Fruit fly (Drosophila melanogaster) whole organism, embryonic: ENCODE data around the gene kat-60L1.

Experiments
- Asciz ChIP-seq: fragments of 200-800 bp; sonication (Bioruptor generic); optimal IDR thresholded peaks from 2 replicates; lab custom pipeline; 2017; ENCODE audit warnings: missing biosample characterization, mild to moderate bottlenecking, missing genetic modification characterization, missing genetic modification reagents
- CG10979 ChIP-seq: fragments of 200-800 bp; sonication (Bioruptor generic); optimal IDR thresholded peaks from 2 replicates; lab custom pipeline; 2018; ENCODE audit warnings: missing biosample characterization, mild to moderate bottlenecking, missing genetic modification characterization, moderate library complexity
- CG11695 ChIP-seq: fragments of 200-800 bp; sonication (Bioruptor generic); IDR thresholded peaks from 3 replicates; pipeline ENCODE4 v1.3.6; 2022; ENCODE audit warnings: missing biosample characterization, missing genetic modification characterization
- CG12659 ChIP-seq: fragments of 200-800 bp; sonication (Bioruptor generic); optimal IDR thresholded peaks from 3 replicates; lab custom pipeline; 2017; ENCODE audit warnings: mild to moderate bottlenecking, missing biosample characterization, missing genetic modification reagents, missing genetic modification characterization
- CG12942 ChIP-seq: fragments of 200-800 bp; sonication (Bioruptor generic); optimal IDR thresholded peaks from 3 replicates; lab custom pipeline; 2016; ENCODE audit warnings: missing biosample characterization, missing genetic modification characterization
- CG13894 ChIP-seq: fragments of 200-800 bp; sonication (Bioruptor generic); optimal IDR thresholded peaks from 3 replicates; lab custom pipeline; 2018; ENCODE audit warnings: missing biosample characterization, mild to moderate bottlenecking, missing genetic modification characterization, moderate library complexity
- CG14965 ChIP-seq: fragments of 200-800 bp; sonication (Bioruptor generic); optimal IDR thresholded peaks from 2 replicates; lab custom pipeline; 2016; ENCODE audit warnings: missing biosample characterization, missing genetic modification characterization, borderline replicate concordance
- CG15073 ChIP-seq: fragments of 200-800 bp; sonication (Bioruptor generic); optimal IDR thresholded peaks from 2 replicates; lab custom pipeline; 2016; ENCODE audit warnings: missing biosample characterization, missing genetic modification characterization
- CG1529 ChIP-seq: fragments of 200-800 bp; sonication (Bioruptor generic); optimal IDR thresholded peaks from 3 replicates; lab custom pipeline; 2018; ENCODE audit warnings: missing biosample characterization, missing genetic modification characterization
- CG15479 ChIP-seq: fragments of 200-800 bp; sonication (Bioruptor generic); optimal IDR thresholded peaks from 3 replicates; lab custom pipeline; 2019; ENCODE audit warnings: missing biosample characterization, mild to moderate bottlenecking, missing genetic modification characterization, moderate library complexity
- CG15601 ChIP-seq: fragments of 200-800 bp; sonication (Bioruptor generic); optimal IDR thresholded peaks from 3 replicates; lab custom pipeline; 2019; ENCODE audit warnings: missing biosample characterization, mild to moderate bottlenecking, missing genetic modification characterization, moderate library complexity
- CG16815 ChIP-seq: fragments of 200-800 bp; sonication (Bioruptor generic); optimal IDR thresholded peaks from 3 replicates; lab custom pipeline; 2017; ENCODE audit warnings: missing biosample characterization, mild to moderate bottlenecking, missing genetic modification characterization
- CG17829 ChIP-seq: fragments of 200-800 bp; optimal IDR thresholded peaks from 2 replicates; lab custom pipeline; 2019; ENCODE audit warnings: missing biosample characterization, mild to moderate bottlenecking, missing genetic modification characterization, moderate library complexity
- CG30403 ChIP-seq: fragments of 200-800 bp; sonication (Bioruptor generic); optimal IDR thresholded peaks from 3 replicates; lab custom pipeline; 2016; ENCODE audit warnings: missing biosample characterization, missing genetic modification characterization
- CG31441 ChIP-seq: fragments of 200-800 bp; sonication (Bioruptor generic); IDR thresholded peaks from 2 replicates; pipeline ENCODE4 v1.3.6; 2022; ENCODE audit warnings: missing biosample characterization, missing genetic modification characterization
- CG3163 ChIP-seq: fragments of 200-800 bp; sonication (Bioruptor generic); optimal IDR thresholded peaks from 3 replicates; lab custom pipeline; 2016; ENCODE audit warnings: missing biosample characterization, missing genetic modification characterization
- CG6254 ChIP-seq: fragments of 200-800 bp; sonication (Bioruptor generic); optimal IDR thresholded peaks from 3 replicates; lab custom pipeline; 2017; ENCODE audit warnings: mild to moderate bottlenecking, missing biosample characterization, missing genetic modification reagents, missing genetic modification characterization
- CG8765 ChIP-seq: fragments of 200-800 bp; sonication (Bioruptor generic); IDR thresholded peaks from 2 replicates; pipeline ENCODE4 v1.3.6; 2022; ENCODE audit warnings: missing biosample characterization, missing genetic modification characterization
- Dll ChIP-seq: fragments of 200-800 bp; sonication (Bioruptor generic); IDR thresholded peaks from 4 replicates; pipeline ENCODE4 v1.3.6; 2022; ENCODE audit warnings: missing biosample characterization, missing genetic modification characterization; ENCODE audit not compliant: partially characterized antibody
- E2f2 ChIP-seq: fragments of 200-800 bp; sonication (Bioruptor generic); IDR thresholded peaks from 2 replicates; pipeline ENCODE4 v1.3.6; 2022; ENCODE audit warnings: missing biosample characterization, missing genetic modification characterization
- Eip74EF ChIP-seq, 2 experiments: fragments of 200-800 bp in 1 of 2; fragments of >200 bp in 1 of 2; sonication (Bioruptor generic) in 1 of 2; optimal IDR thresholded peaks; 2 replicates each; lab custom pipeline; 2017 to 2019; ENCODE audit warnings: missing biosample characterization in 2 of 2, missing genetic modification characterization in 2 of 2, mild to moderate bottlenecking in 1 of 2, moderate library complexity in 1 of 2
- Ets97D ChIP-seq: fragments of 200-800 bp; sonication (Bioruptor generic); optimal IDR thresholded peaks from 3 replicates; lab custom pipeline; 2016; ENCODE audit warnings: missing biosample characterization, missing genetic modification characterization
- Hand ChIP-seq: fragments of 200-800 bp; sonication (Bioruptor generic); optimal IDR thresholded peaks from 2 replicates; lab custom pipeline; 2017; ENCODE audit warnings: mild to moderate bottlenecking, missing biosample characterization, missing genetic modification reagents, missing genetic modification characterization
- Max ChIP-seq: fragments of 200-800 bp; sonication (Bioruptor generic); optimal IDR thresholded peaks from 2 replicates; lab custom pipeline; 2016; ENCODE audit warnings: missing biosample characterization, mild to moderate bottlenecking, missing genetic modification characterization
- NC2α ChIP-seq: fragments of 200-800 bp; sonication (Bioruptor generic); optimal IDR thresholded peaks from 2 replicates; lab custom pipeline; 2016; ENCODE audit warnings: missing biosample characterization, missing genetic modification characterization
- Six4 ChIP-seq: fragments of 200-800 bp; sonication (Bioruptor generic); optimal IDR thresholded peaks from 2 replicates; lab custom pipeline; 2016; ENCODE audit warnings: missing biosample characterization, missing genetic modification characterization
- Sox100B ChIP-seq: fragments of 200-800 bp; sonication (Bioruptor generic); optimal IDR thresholded peaks from 3 replicates; lab custom pipeline; 2018; ENCODE audit warnings: missing biosample characterization, mild to moderate bottlenecking, missing genetic modification characterization
- Trl ChIP-seq, 3 experiments: fragments of >200 bp in 2 of 3; fragments of 200-800 bp in 1 of 3; sonication (Bioruptor generic) in 1 of 3; optimal IDR thresholded peaks; 2 replicates in 1 of 3; 3 replicates in 2 of 3; lab custom pipeline; 2016 to 2017; ENCODE audit warnings: missing biosample characterization in 1 of 3, missing genetic modification characterization in 1 of 3
- ab ChIP-seq: fragments of 200-800 bp; sonication (Bioruptor generic); optimal IDR thresholded peaks from 2 replicates; lab custom pipeline; 2016; ENCODE audit warnings: missing biosample characterization, missing genetic modification characterization
- amos ChIP-seq: fragments of 200-800 bp; sonication (Bioruptor generic); IDR thresholded peaks from 2 replicates; pipeline ENCODE4 v1.3.6; 2022; ENCODE audit warnings: missing biosample characterization, missing genetic modification characterization; ENCODE audit not compliant: partially characterized antibody
- br ChIP-seq: fragments of >200 bp; optimal IDR thresholded peaks from 2 replicates; lab custom pipeline; 2017
- cato ChIP-seq: fragments of 200-800 bp; sonication (Bioruptor generic); optimal IDR thresholded peaks from 2 replicates; lab custom pipeline; 2016; ENCODE audit warnings: missing biosample characterization, missing genetic modification characterization, borderline replicate concordance
- cg ChIP-seq: fragments of 200-800 bp; sonication (Bioruptor generic); optimal IDR thresholded peaks from 3 replicates; lab custom pipeline; 2019; ENCODE audit warnings: missing biosample characterization, mild to moderate bottlenecking, missing genetic modification characterization, moderate library complexity
- crc ChIP-seq: fragments of 200-800 bp; sonication (Bioruptor generic); optimal IDR thresholded peaks from 2 replicates; lab custom pipeline; 2016; ENCODE audit warnings: missing biosample characterization, missing genetic modification characterization
- danr ChIP-seq: fragments of 200-800 bp; sonication (Bioruptor generic); IDR thresholded peaks from 2 replicates; pipeline ENCODE4 v1.3.6; 2022; ENCODE audit warnings: missing biosample characterization, missing genetic modification characterization
- dysf ChIP-seq: fragments of 200-800 bp; sonication (Bioruptor generic); IDR thresholded peaks from 3 replicates; pipeline ENCODE4 v1.3.6; 2022; ENCODE audit warnings: missing biosample characterization, missing genetic modification characterization
- emc ChIP-seq: fragments of 200-800 bp; sonication (Bioruptor generic); optimal IDR thresholded peaks from 2 replicates; lab custom pipeline; 2016; ENCODE audit warnings: missing biosample characterization, missing genetic modification characterization
- esg ChIP-seq: fragments of 200-800 bp; sonication (Bioruptor generic); conservative IDR thresholded peaks from 2 replicates; pipeline ENCODE4 v1.3.6; 2022; ENCODE audit warnings: missing biosample characterization, missing genetic modification characterization
- gcm ChIP-seq: fragments of 200-800 bp; sonication (Bioruptor generic); optimal IDR thresholded peaks from 2 replicates; lab custom pipeline; 2019; ENCODE audit warnings: missing biosample characterization, mild to moderate bottlenecking, missing genetic modification characterization, moderate library complexity
- hkb ChIP-seq, 2 experiments: fragments of 200-800 bp in 1 of 2; fragments of >200 bp in 1 of 2; sonication (Bioruptor generic) in 1 of 2; IDR thresholded peaks in 1 of 2; optimal IDR thresholded peaks in 1 of 2; 2 replicates each; pipeline versions ENCODE4 v1.3.6 to Lab custom; 2017 to 2022; ENCODE audit warnings: missing biosample characterization in 1 of 2, missing genetic modification characterization in 1 of 2
- insv ChIP-seq, 2 experiments: fragments of 200-800 bp; sonication (Bioruptor generic); optimal IDR thresholded peaks; 3 replicates each; lab custom pipeline; 2016 to 2018; ENCODE audit warnings: missing biosample characterization in 2 of 2, missing genetic modification characterization in 2 of 2
- jing ChIP-seq: fragments of 200-800 bp; sonication (Bioruptor generic); optimal IDR thresholded peaks from 2 replicates; lab custom pipeline; 2018; ENCODE audit warnings: missing biosample characterization, mild to moderate bottlenecking, missing genetic modification characterization
- pita ChIP-seq: fragments of 200-800 bp; sonication (Bioruptor generic); optimal IDR thresholded peaks from 2 replicates; lab custom pipeline; 2017; ENCODE audit warnings: missing biosample characterization, mild to moderate bottlenecking, missing genetic modification characterization
- salm ChIP-seq: fragments of 200-800 bp; sonication (Bioruptor generic); optimal IDR thresholded peaks from 2 replicates; lab custom pipeline; 2018; ENCODE audit warnings: missing biosample characterization, mild to moderate bottlenecking, missing genetic modification characterization
- stc ChIP-seq: fragments of 200-800 bp; sonication (Bioruptor generic); IDR thresholded peaks from 2 replicates; pipeline ENCODE4 v1.3.6; 2022; ENCODE audit warnings: missing biosample characterization, missing genetic modification characterization
- vnd ChIP-seq: fragments of 200-800 bp; sonication (Bioruptor generic); IDR thresholded peaks from 3 replicates; pipeline ENCODE4 v1.3.6; 2022; ENCODE audit warnings: missing biosample characterization, missing genetic modification characterization; ENCODE audit not compliant: partially characterized antibody

kat-60L1 gene

dm6 chr3R:5789025-5789953, 7.7 kb downstream of the kat-60L1 start, which contains the start of the genes Hat1 and Rpn5 (continued):
- TF ChIP-seq esg (GFP tag; lab: Robert Waterston, UW) (peak; percentile 61), CG3163 (peak; percentile 75), CG30403 (peak; percentile 96), amos (GFP tag; lab: Robert Waterston, UW) (peak; percentile 68), CG10979 (peak; percentile 79), NC2α (GFP tag; lab: Kevin White, UChicago) (peak; percentile 77), Ets97D (peak; percentile 87), insv (GFP tag; optimal IDR thresholded peaks at IDR 0.05; lab: Kevin White, UChicago) (peak in 1 of 2 experiments; percentile 53), cato (GFP tag; lab: Kevin White, UChicago) (peak; percentile 76), Trl (optimal IDR thresholded peaks at IDR 0.05; lab: Kevin White, UChicago) (no peak), Trl (GFP tag; optimal IDR thresholded peaks at IDR 0.05; lab: Kevin White, UChicago) (peak; percentile 93), CG15479 (peak; percentile 41), CG17829 (peak; percentile 68), salm (tag; lab: Kevin White, UChicago) (no peak), dysf (GFP tag; lab: Robert Waterston, UW) (peak; percentile 72; the same call in 2 of the 3 replicates), crc (GFP tag; lab: Kevin White, UChicago) (peak; percentile 80), jing (GFP tag; lab: Kevin White, UChicago) (peak; percentile 65), danr (GFP tag; lab: Robert Waterston, UW) (peak; percentile 60; the same call in 1 of the 2 replicates), Asciz (GFP tag; lab: Kevin White, UChicago) (no peak), CG1529 (GFP tag; lab: Kevin White, UChicago) (peak; percentile 56), CG31441 (GFP tag; lab: Robert Waterston, UW) (peak; percentile 81; the same call in 1 of the 2 replicates), CG11695 (GFP tag; lab: Robert Waterston, UW) (peak; percentile 44; the same call in 1 of the 3 replicates), Max (peak; percentile 90), br (lab: Kevin White, UChicago) (no peak), Six4 (peak; percentile 74), CG16815 (GFP tag; lab: Kevin White, UChicago) (peak; percentile 85), hkb (optimal IDR thresholded peaks at IDR 0.05; lab: Kevin White, UChicago) (no peak), hkb (GFP tag; IDR thresholded peaks at IDR 0.05; lab: Robert Waterston, UW) (peak; percentile 56), gcm (GFP tag; lab: Kevin White, UChicago) (peak; percentile 0), CG15073 (GFP tag; lab: Kevin White, UChicago) (peak; percentile 32), stc (GFP tag; lab: Robert Waterston, UW) (0 out of 2 replicates have a peak, but pooled peaks have one; percentile 31), CG6254 (GFP tag; lab: Kevin White, UChicago) (no peak), vnd (GFP tag; lab: Robert Waterston, UW) (peak; percentile 54; the same call in 1 of the 3 replicates), cg (GFP tag; lab: Kevin White, UChicago) (no peak), pita (no peak), CG15601 (tag; lab: Kevin White, UChicago) (peak; percentile 53), E2f2 (GFP tag; lab: Robert Waterston, UW) (peak; percentile 60), emc (GFP tag; lab: Kevin White, UChicago) (peak; percentile 67), CG13894 (tag; lab: Kevin White, UChicago) (no peak), ab (GFP tag; lab: Kevin White, UChicago) (peak; percentile 82), CG8765 (0 out of 2 replicates have a peak, but pooled peaks have one; percentile 33), CG12942 (peak; percentile 88), Eip74EF (GFP tag; optimal IDR thresholded peaks at IDR 0.05; lab: Kevin White, UChicago) (peak in 1 of 2 experiments; percentile 4), Hand (no peak), Dll (GFP tag; lab: Robert Waterston, UW) (peak; percentile 87), Sox100B (GFP tag; lab: Kevin White, UChicago) (peak; percentile 80), CG14965 (GFP tag; lab: Kevin White, UChicago) (peak; percentile 51), CG12659 (peak; percentile 87)
